Fruit fly (Drosophila melanogaster) whole organism, prepupa: ENCODE measurements around the gene CG3386.

Experiments used
- Blimp-1 ChIP-seq: fragments of 200-800 bp; sonication (Bioruptor generic); optimal IDR thresholded peaks from 3 replicates; lab custom pipeline; 2017; ENCODE audit warnings: missing biosample characterization, missing genetic modification characterization, mild to moderate bottlenecking, moderate library complexity, missing genetic modification reagents
- CG10631 ChIP-seq: fragments of 200-800 bp; sonication (Bioruptor generic); optimal IDR thresholded peaks from 2 replicates; lab custom pipeline; 2016; ENCODE audit warnings: missing biosample characterization, missing genetic modification characterization
- CG10669 ChIP-seq: fragments of 200-800 bp; sonication (Bioruptor generic); optimal IDR thresholded peaks from 3 replicates; lab custom pipeline; 2018; ENCODE audit warnings: missing biosample characterization, mild to moderate bottlenecking, missing genetic modification characterization, moderate library complexity
- CG11294 ChIP-seq: fragments of 200-800 bp; sonication (Bioruptor generic); IDR thresholded peaks from 2 replicates; pipeline ENCODE4 v1.3.6; 2022; ENCODE audit warnings: missing biosample characterization, missing genetic modification characterization
- CG11902 ChIP-seq: fragments of 200-800 bp; sonication (Bioruptor generic); optimal IDR thresholded peaks from 3 replicates; lab custom pipeline; 2016; ENCODE audit warnings: missing biosample characterization, missing genetic modification characterization
- CG15336 ChIP-seq: fragments of 200-800 bp; sonication (Bioruptor generic); IDR thresholded peaks from 2 replicates; pipeline ENCODE4 v1.3.6; 2022; ENCODE audit warnings: missing biosample characterization, missing genetic modification characterization
- CG1621 ChIP-seq: fragments of 200-800 bp; sonication (Bioruptor generic); optimal IDR thresholded peaks from 3 replicates; lab custom pipeline; 2018; ENCODE audit warnings: missing biosample characterization, mild to moderate bottlenecking, missing genetic modification characterization
- CG16779 ChIP-seq: fragments of 200-800 bp; sonication (Bioruptor generic); optimal IDR thresholded peaks from 3 replicates; lab custom pipeline; 2017; ENCODE audit warnings: missing biosample characterization, mild to moderate bottlenecking, missing genetic modification characterization
- CG3032 ChIP-seq: fragments of 200-800 bp; optimal IDR thresholded peaks from 2 replicates; lab custom pipeline; 2019; ENCODE audit warnings: missing biosample characterization, mild to moderate bottlenecking, missing genetic modification characterization, moderate library complexity
- CG31627 ChIP-seq: fragments of 200-800 bp; sonication (Bioruptor generic); optimal IDR thresholded peaks from 3 replicates; lab custom pipeline; 2016; ENCODE audit warnings: missing biosample characterization, missing genetic modification characterization
- CG32006 ChIP-seq: fragments of 200-800 bp; sonication (Bioruptor generic); optimal IDR thresholded peaks from 3 replicates; lab custom pipeline; 2017; ENCODE audit warnings: missing biosample characterization, mild to moderate bottlenecking, missing genetic modification characterization
- CG34406 ChIP-seq: fragments of 200-800 bp; sonication (Bioruptor generic); optimal IDR thresholded peaks from 3 replicates; lab custom pipeline; 2016; ENCODE audit warnings: missing biosample characterization, missing genetic modification characterization
- CG4318 ChIP-seq: fragments of 200-800 bp; sonication (Bioruptor generic); optimal IDR thresholded peaks from 3 replicates; lab custom pipeline; 2017; ENCODE audit warnings: missing biosample characterization, mild to moderate bottlenecking, missing genetic modification characterization
- CG6163 ChIP-seq: fragments of 200-800 bp; sonication (Bioruptor generic); IDR thresholded peaks from 3 replicates; pipeline ENCODE4 v1.3.6; 2022; ENCODE audit warnings: missing biosample characterization, missing genetic modification characterization
- CG6792 ChIP-seq: fragments of 200-800 bp; sonication (Bioruptor generic); optimal IDR thresholded peaks from 3 replicates; lab custom pipeline; 2016; ENCODE audit warnings: missing biosample characterization, missing genetic modification characterization
- CG6808 ChIP-seq: fragments of 200-800 bp; sonication (Bioruptor generic); optimal IDR thresholded peaks from 3 replicates; lab custom pipeline; 2017; ENCODE audit warnings: missing biosample characterization, missing genetic modification characterization, mild to moderate bottlenecking, moderate library complexity, missing genetic modification reagents
- CG6854 ChIP-seq: fragments of 200-800 bp; sonication (Bioruptor generic); optimal IDR thresholded peaks from 2 replicates; lab custom pipeline; 2017; ENCODE audit warnings: missing biosample characterization, mild to moderate bottlenecking, missing genetic modification characterization
- CG7368 ChIP-seq: fragments of 200-800 bp; sonication (Bioruptor generic); optimal IDR thresholded peaks from 3 replicates; lab custom pipeline; 2016; ENCODE audit warnings: missing biosample characterization, missing genetic modification characterization
- CG8319 ChIP-seq: fragments of 200-800 bp; sonication (Bioruptor generic); optimal IDR thresholded peaks from 3 replicates; lab custom pipeline; 2016; ENCODE audit warnings: missing biosample characterization, missing genetic modification characterization
- CG8632 ChIP-seq: fragments of 200-800 bp; sonication (Bioruptor generic); optimal IDR thresholded peaks from 3 replicates; lab custom pipeline; 2016; ENCODE audit warnings: missing biosample characterization, missing genetic modification characterization
- CG9139 ChIP-seq: fragments of 200-800 bp; sonication (Bioruptor generic); optimal IDR thresholded peaks from 3 replicates; lab custom pipeline; 2017; ENCODE audit warnings: missing biosample characterization, mild to moderate bottlenecking, missing genetic modification characterization
- Eip75B ChIP-seq: fragments of 200-800 bp; sonication (Bioruptor generic); optimal IDR thresholded peaks from 3 replicates; lab custom pipeline; 2016; ENCODE audit warnings: missing biosample characterization, missing genetic modification characterization
- Eip78C ChIP-seq: fragments of 200-800 bp; sonication (Bioruptor generic); peaks from one replicate; lab custom pipeline; 2016; ENCODE audit warnings: missing biosample characterization, missing genetic modification characterization
- Eip93F ChIP-seq: fragments of 200-800 bp; sonication (Bioruptor generic); optimal IDR thresholded peaks from 2 replicates; lab custom pipeline; 2016; ENCODE audit warnings: missing biosample characterization, mild to moderate bottlenecking, missing genetic modification characterization
- Ets21C ChIP-seq: fragments of 200-800 bp; sonication (Bioruptor generic); optimal IDR thresholded peaks from 3 replicates; lab custom pipeline; 2016; ENCODE audit warnings: missing biosample characterization, missing genetic modification characterization
- Ets96B ChIP-seq: fragments of 200-800 bp; optimal IDR thresholded peaks from 2 replicates; lab custom pipeline; 2019; ENCODE audit warnings: missing biosample characterization, mild to moderate bottlenecking, missing genetic modification characterization, moderate library complexity
- Gug ChIP-seq: fragments of 200-800 bp; sonication (Bioruptor generic); IDR thresholded peaks from 2 replicates; pipeline ENCODE4 v1.3.6; 2022; ENCODE audit warnings: missing biosample characterization, missing genetic modification characterization
- Hr38 ChIP-seq: sonication (Bioruptor generic); optimal IDR thresholded peaks from 2 replicates; lab custom pipeline; 2016; ENCODE audit warnings: missing biosample characterization, missing genetic modification characterization
- Hr39 ChIP-seq: fragments of 200-800 bp; sonication (Bioruptor generic); optimal IDR thresholded peaks from 2 replicates; lab custom pipeline; 2016; ENCODE audit warnings: missing biosample characterization, missing genetic modification characterization
- Hr4 ChIP-seq: fragments of 200-800 bp; sonication (Bioruptor generic); optimal IDR thresholded peaks from 3 replicates; lab custom pipeline; 2016; ENCODE audit warnings: missing biosample characterization, missing genetic modification characterization
- Lpt ChIP-seq: fragments of 200-800 bp; sonication (Bioruptor generic); optimal IDR thresholded peaks from 3 replicates; lab custom pipeline; 2016; ENCODE audit warnings: missing biosample characterization, missing genetic modification characterization
- OdsH ChIP-seq: fragments of 200-800 bp; sonication (Bioruptor generic); optimal IDR thresholded peaks from 3 replicates; lab custom pipeline; 2016; ENCODE audit warnings: missing biosample characterization, missing genetic modification characterization
- Sox102F ChIP-seq: fragments of 200-800 bp; sonication (Bioruptor generic); optimal IDR thresholded peaks from 2 replicates; lab custom pipeline; 2016; ENCODE audit warnings: missing biosample characterization, mild to moderate bottlenecking, missing genetic modification characterization
- Sox14 ChIP-seq: fragments of 200-800 bp; sonication (Bioruptor generic); optimal IDR thresholded peaks from 3 replicates; lab custom pipeline; 2016; ENCODE audit warnings: missing biosample characterization, missing genetic modification characterization
- Sox15 ChIP-seq: fragments of 200-800 bp; sonication (Bioruptor generic); optimal IDR thresholded peaks from 3 replicates; lab custom pipeline; 2016; ENCODE audit warnings: missing biosample characterization, missing genetic modification characterization
- achi ChIP-seq: fragments of 200-800 bp; sonication (Bioruptor generic); optimal IDR thresholded peaks from 3 replicates; lab custom pipeline; 2016; ENCODE audit warnings: missing biosample characterization, missing genetic modification characterization
- acj6 ChIP-seq: fragments of 200-800 bp; sonication (Bioruptor generic); optimal IDR thresholded peaks from 3 replicates; lab custom pipeline; 2016; ENCODE audit warnings: missing biosample characterization, missing genetic modification characterization
- cyc ChIP-seq: fragments of 200-800 bp; sonication (Bioruptor generic); optimal IDR thresholded peaks from 3 replicates; lab custom pipeline; 2016; ENCODE audit warnings: missing biosample characterization, missing genetic modification characterization
- dac ChIP-seq: fragments of 200-800 bp; sonication (Bioruptor generic); optimal IDR thresholded peaks from 2 replicates; lab custom pipeline; 2017; ENCODE audit warnings: missing biosample characterization, mild to moderate bottlenecking, missing genetic modification characterization
- dsx ChIP-seq: fragments of 200-800 bp; optimal IDR thresholded peaks from 3 replicates; lab custom pipeline; 2019; ENCODE audit warnings: missing biosample characterization, mild to moderate bottlenecking, missing genetic modification characterization, moderate library complexity; ENCODE audit not compliant: poor library complexity, severe bottlenecking
- eg ChIP-seq: fragments of 200-800 bp; sonication (Bioruptor generic); IDR thresholded peaks from 3 replicates; pipeline ENCODE4 v1.3.6; 2022; ENCODE audit warnings: missing biosample characterization, missing genetic modification characterization
- esn ChIP-seq: fragments of 200-800 bp; sonication (Bioruptor generic); optimal IDR thresholded peaks from 2 replicates; lab custom pipeline; 2016; ENCODE audit warnings: missing biosample characterization, mild to moderate bottlenecking, missing genetic modification characterization, moderate library complexity
- fd59A ChIP-seq: fragments of 200-800 bp; sonication (Bioruptor generic); optimal IDR thresholded peaks from 2 replicates; lab custom pipeline; 2017; ENCODE audit warnings: missing biosample characterization, mild to moderate bottlenecking, missing genetic modification characterization, missing genetic modification reagents
- fd85E ChIP-seq: fragments of 200-800 bp; sonication (Bioruptor generic); optimal IDR thresholded peaks from 3 replicates; lab custom pipeline; 2016; ENCODE audit warnings: missing biosample characterization, missing genetic modification characterization
- fkh ChIP-seq: fragments of 200-800 bp; sonication (Bioruptor generic); optimal IDR thresholded peaks from 3 replicates; lab custom pipeline; 2017; ENCODE audit warnings: missing biosample characterization, mild to moderate bottlenecking, missing genetic modification characterization, moderate library complexity
- lz ChIP-seq: fragments of 200-800 bp; sonication (Bioruptor generic); optimal IDR thresholded peaks from 3 replicates; lab custom pipeline; 2016; ENCODE audit warnings: missing biosample characterization, missing genetic modification characterization
- pdm3 ChIP-seq: fragments of 200-800 bp; sonication (Bioruptor generic); optimal IDR thresholded peaks from 3 replicates; lab custom pipeline; 2016; ENCODE audit warnings: missing biosample characterization, missing genetic modification characterization
- salr ChIP-seq, 2 experiments: fragments of 200-800 bp; sonication (Bioruptor generic); optimal IDR thresholded peaks; 3 replicates each; lab custom pipeline; 2016 to 2018; ENCODE audit warnings: missing biosample characterization in 2 of 2, missing genetic modification characterization in 2 of 2, mild to moderate bottlenecking in 1 of 2
- spab ChIP-seq: fragments of 200-800 bp; sonication (Bioruptor generic); optimal IDR thresholded peaks from 2 replicates; lab custom pipeline; 2017; ENCODE audit warnings: missing biosample characterization, mild to moderate bottlenecking, missing genetic modification characterization, missing genetic modification reagents
- ss ChIP-seq, 2 experiments: fragments of 200-800 bp; sonication (Bioruptor generic); optimal IDR thresholded peaks; 2 replicates in 1 of 2; 3 replicates in 1 of 2; lab custom pipeline; 2017 to 2018; ENCODE audit warnings: mild to moderate bottlenecking in 2 of 2, missing biosample characterization in 2 of 2, missing genetic modification characterization in 2 of 2, moderate library complexity in 1 of 2
- svp ChIP-seq: fragments of 200-800 bp; sonication (Bioruptor generic); peaks from one replicate; lab custom pipeline; 2016; ENCODE audit warnings: missing biosample characterization, missing genetic modification characterization
- topi ChIP-seq: fragments of 200-800 bp; sonication (Bioruptor generic); optimal IDR thresholded peaks from 3 replicates; lab custom pipeline; 2016; ENCODE audit warnings: missing biosample characterization, missing genetic modification characterization
- vri ChIP-seq: fragments of 200-800 bp; sonication (Bioruptor generic); optimal IDR thresholded peaks from 3 replicates; lab custom pipeline; 2016; ENCODE audit warnings: missing biosample characterization, mild to moderate bottlenecking, missing genetic modification characterization

The CG3386 gene

dm6 chr3L:727190-727589, 44.9 kb upstream of the CG3386 start:
- TF ChIP-seq Eip75B (GFP tag; lab: Kevin White, UChicago): peak; percentile 28
- peak; percentile 23 for TF ChIP-seq Sox14 (GFP tag; lab: Kevin White, UChicago)
- peak; percentile 93 for TF ChIP-seq svp (GFP tag; lab: Kevin White, UChicago)
- TF ChIP-seq CG4318: no peak
- TF ChIP-seq eg: no peak
- peak; percentile 11 for TF ChIP-seq CG34406 (GFP tag; lab: Kevin White, UChicago)
- peak; percentile 42 for TF ChIP-seq acj6 (GFP tag; lab: Kevin White, UChicago)
- TF ChIP-seq vri (GFP tag; lab: Kevin White, UChicago): no peak
- peak; percentile 61 for TF ChIP-seq Hr39 (GFP tag; lab: Kevin White, UChicago)
- TF ChIP-seq CG9139: no peak
- peak; percentile 9 for TF ChIP-seq CG11902 (GFP tag; lab: Kevin White, UChicago)
- no peak for TF ChIP-seq Hr38 (GFP tag; lab: Kevin White, UChicago)
- TF ChIP-seq CG6808 (GFP tag; lab: Kevin White, UChicago): no peak
- TF ChIP-seq topi (GFP tag; lab: Kevin White, UChicago): peak; percentile 54
- TF ChIP-seq dsx (GFP tag; lab: Kevin White, UChicago): no peak
- TF ChIP-seq cyc: peak; percentile 48
- TF ChIP-seq fkh (GFP tag; lab: Kevin White, UChicago): no peak
- TF ChIP-seq OdsH (GFP tag; lab: Kevin White, UChicago): peak; percentile 23
- peak; percentile 44 for TF ChIP-seq Blimp-1 (GFP tag; lab: Kevin White, UChicago)
- TF ChIP-seq CG11294 (GFP tag; lab: Robert Waterston, UW): no peak
- TF ChIP-seq Lpt (GFP tag; lab: Kevin White, UChicago): no peak
- TF ChIP-seq CG6854 (GFP tag; lab: Kevin White, UChicago): no peak
- peak; percentile 17; the same call in 1 of the 3 replicates for TF ChIP-seq CG6163 (GFP tag; lab: Robert Waterston, UW)
- TF ChIP-seq Sox15 (GFP tag; lab: Kevin White, UChicago): no peak
- TF ChIP-seq ss (GFP tag; optimal IDR thresholded peaks at IDR 0.05; lab: Kevin White, UChicago): no peak
- TF ChIP-seq CG7368: no peak
- no peak for TF ChIP-seq fd59A
- TF ChIP-seq Ets96B (tag; lab: Kevin White, UChicago): no peak
- TF ChIP-seq CG8319: peak; percentile 26
- peak; percentile 32 for TF ChIP-seq Ets21C (GFP tag; lab: Kevin White, UChicago)
- no peak for TF ChIP-seq dac (GFP tag; lab: Kevin White, UChicago)
- TF ChIP-seq salr (GFP tag; optimal IDR thresholded peaks at IDR 0.05; lab: Kevin White, UChicago): no peak
- no peak for TF ChIP-seq CG3032 (tag; lab: Kevin White, UChicago)
- TF ChIP-seq spab (GFP tag; lab: Kevin White, UChicago): no peak
- no peak for TF ChIP-seq CG32006 (GFP tag; lab: Kevin White, UChicago)
- no peak for TF ChIP-seq Gug (GFP tag; lab: Robert Waterston, UW)
- peak; percentile 16 for TF ChIP-seq CG6792 (GFP tag; lab: Kevin White, UChicago)
- no peak for TF ChIP-seq fd85E (GFP tag; lab: Kevin White, UChicago)
- TF ChIP-seq pdm3 (GFP tag; lab: Kevin White, UChicago): peak; percentile 31
- peak; percentile 65 for TF ChIP-seq esn
- TF ChIP-seq achi (GFP tag; lab: Kevin White, UChicago): no peak
- no peak for TF ChIP-seq CG15336 (GFP tag; lab: Robert Waterston, UW)
- peak; percentile 20 for TF ChIP-seq CG10631 (GFP tag; lab: Kevin White, UChicago)
- TF ChIP-seq CG10669 (GFP tag; lab: Kevin White, UChicago): no peak
- TF ChIP-seq Hr4 (GFP tag; lab: Kevin White, UChicago): no peak
- TF ChIP-seq CG1621 (tag; lab: Kevin White, UChicago): no peak
- peak; percentile 65 for TF ChIP-seq lz (GFP tag; lab: Kevin White, UChicago)
- TF ChIP-seq CG8632 (GFP tag; lab: Kevin White, UChicago): peak; percentile 5
- TF ChIP-seq Eip93F (GFP tag; lab: Kevin White, UChicago): no peak
- TF ChIP-seq Eip78C (GFP tag; lab: Kevin White, UChicago): peak; percentile 83
- TF ChIP-seq CG31627 (GFP tag; lab: Kevin White, UChicago): peak; percentile 53
- TF ChIP-seq CG16779 (tag; lab: Kevin White, UChicago): no peak
- TF ChIP-seq Sox102F (GFP tag; lab: Kevin White, UChicago): peak; percentile 59
